Fruit fly (Drosophila melanogaster) whole organism, pupa: Measurements from ENCODE around the gene Scp2.

Experiments used
- CG10348 ChIP-seq: fragments of 200-800 bp; sonication (Bioruptor generic); IDR thresholded peaks from 2 replicates; pipeline ENCODE4 v1.3.6; 2022; ENCODE audit warnings: missing biosample characterization, missing genetic modification characterization
- CG12605 ChIP-seq: fragments of 200-800 bp; sonication (Bioruptor generic); IDR thresholded peaks from 2 replicates; pipeline ENCODE4 v1.3.6; 2022; ENCODE audit warnings: missing biosample characterization, missing genetic modification characterization
- CG13204 ChIP-seq: fragments of 200-800 bp; sonication (Bioruptor generic); optimal IDR thresholded peaks from 2 replicates; lab custom pipeline; 2018; ENCODE audit warnings: missing biosample characterization, mild to moderate bottlenecking, missing genetic modification characterization, moderate library complexity
- CG14655 ChIP-seq: fragments of 200-800 bp; sonication (Bioruptor generic); optimal IDR thresholded peaks from 3 replicates; lab custom pipeline; 2017; ENCODE audit warnings: mild to moderate bottlenecking, missing biosample characterization, missing genetic modification reagents, missing genetic modification characterization
- CG15710 ChIP-seq: fragments of 200-800 bp; sonication (Bioruptor generic); optimal IDR thresholded peaks from 2 replicates; lab custom pipeline; 2018; ENCODE audit warnings: missing biosample characterization, mild to moderate bottlenecking, missing genetic modification characterization, moderate library complexity
- CG17806 ChIP-seq: fragments of 200-800 bp; sonication (Bioruptor generic); optimal IDR thresholded peaks from 2 replicates; lab custom pipeline; 2018; ENCODE audit warnings: missing biosample characterization, mild to moderate bottlenecking, missing genetic modification characterization, moderate library complexity
- CG32121 ChIP-seq: fragments of 200-800 bp; sonication (Bioruptor generic); IDR thresholded peaks from 2 replicates; pipeline ENCODE4 v1.3.6; 2022; ENCODE audit warnings: missing biosample characterization, missing genetic modification characterization
- CG34367 ChIP-seq: fragments of 200-800 bp; sonication (Bioruptor generic); optimal IDR thresholded peaks from 2 replicates; lab custom pipeline; 2018; ENCODE audit warnings: missing biosample characterization, mild to moderate bottlenecking, missing genetic modification characterization
- CG4496 ChIP-seq: fragments of 200-800 bp; sonication (Bioruptor generic); IDR thresholded peaks from 3 replicates; pipeline ENCODE4 v1.3.6; 2022; ENCODE audit warnings: missing biosample characterization, missing genetic modification characterization
- CG8159 ChIP-seq: fragments of 200-800 bp; sonication (Bioruptor generic); optimal IDR thresholded peaks from 3 replicates; lab custom pipeline; 2018; ENCODE audit warnings: missing biosample characterization, mild to moderate bottlenecking, missing genetic modification characterization, moderate library complexity
- CG8301 ChIP-seq: fragments of 200-800 bp; sonication (Bioruptor generic); optimal IDR thresholded peaks from 2 replicates; lab custom pipeline; 2018; ENCODE audit warnings: missing biosample characterization, mild to moderate bottlenecking, missing genetic modification characterization
- CG9948 ChIP-seq: fragments of 200-800 bp; sonication (Bioruptor generic); optimal IDR thresholded peaks from 2 replicates; lab custom pipeline; 2018; ENCODE audit warnings: missing biosample characterization, mild to moderate bottlenecking, missing genetic modification characterization, moderate library complexity
- D1 ChIP-seq: fragments of 200-800 bp; sonication (Bioruptor generic); optimal IDR thresholded peaks from 2 replicates; lab custom pipeline; 2018; ENCODE audit warnings: missing biosample characterization, mild to moderate bottlenecking, missing genetic modification characterization, moderate library complexity
- EcR ChIP-seq: fragments of 200-800 bp; sonication (Bioruptor generic); optimal IDR thresholded peaks from 3 replicates; lab custom pipeline; 2019; ENCODE audit warnings: missing biosample characterization, missing genetic modification characterization, mild to moderate bottlenecking, moderate library complexity, missing genetic modification reagents
- Ets98B ChIP-seq: fragments of 200-800 bp; sonication (Bioruptor generic); IDR thresholded peaks from 2 replicates; pipeline ENCODE4 v1.3.6; 2022; ENCODE audit warnings: missing biosample characterization, missing genetic modification characterization
- Pif1A ChIP-seq: fragments of 200-800 bp; sonication (Bioruptor generic); optimal IDR thresholded peaks from 3 replicates; lab custom pipeline; 2016; ENCODE audit warnings: missing biosample characterization, missing genetic modification characterization
- Pif1B ChIP-seq: fragments of 200-800 bp; sonication (Bioruptor generic); optimal IDR thresholded peaks from 3 replicates; lab custom pipeline; 2016; ENCODE audit warnings: missing biosample characterization, missing genetic modification characterization
- Snoo ChIP-seq: fragments of 200-800 bp; sonication (Bioruptor generic); optimal IDR thresholded peaks from 3 replicates; lab custom pipeline; 2017; ENCODE audit warnings: missing biosample characterization, mild to moderate bottlenecking, missing genetic modification characterization, inconsistent platforms
- fd96Ca ChIP-seq: fragments of 200-800 bp; sonication (Bioruptor generic); IDR thresholded peaks from 3 replicates; pipeline ENCODE4 v1.3.6; 2022; ENCODE audit warnings: missing biosample characterization, missing genetic modification characterization
- gl ChIP-seq: fragments of 200-800 bp; sonication (Bioruptor generic); optimal IDR thresholded peaks from 2 replicates; lab custom pipeline; 2018; ENCODE audit warnings: missing biosample characterization, mild to moderate bottlenecking, missing genetic modification characterization
- rn ChIP-seq: fragments of 200-800 bp; sonication (Bioruptor generic); IDR thresholded peaks from 2 replicates; pipeline ENCODE4 v1.3.6; 2022; ENCODE audit warnings: missing biosample characterization, missing genetic modification characterization

Scp2 gene

DNA sequence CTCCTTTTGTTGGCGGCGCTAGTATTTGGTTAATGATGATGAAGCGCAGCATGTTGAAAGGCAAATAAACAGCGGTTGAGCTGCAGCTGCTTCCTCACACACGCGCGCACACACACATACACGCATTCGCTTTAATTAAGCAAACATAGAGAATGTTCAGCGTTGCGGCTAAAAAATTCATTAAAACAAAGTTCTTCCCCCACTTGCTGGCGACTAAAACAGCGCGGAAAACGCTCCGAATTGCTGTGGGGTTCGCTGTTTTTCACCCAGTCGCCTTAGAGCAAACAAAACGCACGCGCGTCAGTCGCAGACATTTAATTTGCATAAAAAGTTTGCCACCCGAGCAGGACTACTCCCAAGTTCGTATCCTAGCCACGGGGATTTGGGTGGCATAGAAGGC lies 46.2 kb downstream of the Scp2 start:
- no peak for TF ChIP-seq CG13204 (GFP tag; lab: Kevin White, UChicago)
- TF ChIP-seq CG4496: no peak
- TF ChIP-seq CG9948 (tag; lab: Kevin White, UChicago): no peak
- TF ChIP-seq CG14655: no peak
- TF ChIP-seq CG15710: no peak
- TF ChIP-seq CG10348 (GFP tag; lab: Robert Waterston, UW): no peak
- no peak for TF ChIP-seq CG34367 (tag; lab: Kevin White, UChicago)
- TF ChIP-seq CG12605 (GFP tag; lab: Robert Waterston, UW): no peak
- no peak for TF ChIP-seq CG8159
- no peak for TF ChIP-seq rn (GFP tag; lab: Robert Waterston, UW)
- no peak for TF ChIP-seq CG8301 (tag; lab: Kevin White, UChicago)
- TF ChIP-seq D1 (tag; lab: Kevin White, UChicago): no peak
- no peak for TF ChIP-seq EcR (GFP tag; lab: Kevin White, UChicago)
- no peak for TF ChIP-seq gl
- TF ChIP-seq CG32121 (GFP tag; lab: Robert Waterston, UW): no peak

DNA sequence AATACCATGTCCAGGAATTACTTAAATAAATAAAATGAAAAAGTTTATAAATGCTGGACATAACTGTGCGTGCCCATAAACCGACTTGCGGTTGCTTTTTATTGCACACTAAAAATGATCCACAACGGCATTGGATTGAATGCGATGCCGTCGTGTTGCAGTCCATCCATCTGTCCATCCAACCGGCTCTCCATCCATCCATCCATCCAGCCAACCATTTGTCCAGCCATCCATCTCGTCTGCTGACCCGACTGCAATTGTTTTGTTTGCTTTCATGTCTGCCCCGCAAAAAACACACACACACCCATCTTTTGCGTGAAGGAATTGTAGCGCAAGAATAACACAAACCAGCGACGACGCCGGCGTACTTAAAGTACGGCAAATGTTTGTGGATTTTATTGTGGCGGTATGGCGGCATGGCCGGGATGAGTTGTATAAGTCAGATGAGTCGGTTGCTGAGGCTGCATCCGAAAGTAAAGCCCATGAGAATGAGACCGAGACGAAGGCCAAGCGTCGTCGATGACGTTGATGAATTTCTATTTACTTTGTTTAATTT lies 49.6 kb downstream of the Scp2 start:
- TF ChIP-seq D1 (tag; lab: Kevin White, UChicago) (no peak), CG15710 (no peak), Pif1B (GFP tag; lab: Kevin White, UChicago) (no peak), EcR (GFP tag; lab: Kevin White, UChicago) (peak; percentile 48), Pif1A (GFP tag; lab: Kevin White, UChicago) (no peak), CG12605 (GFP tag; lab: Robert Waterston, UW) (no peak), CG34367 (tag; lab: Kevin White, UChicago) (no peak), CG9948 (tag; lab: Kevin White, UChicago) (no peak), CG14655 (no peak), CG13204 (GFP tag; lab: Kevin White, UChicago) (peak; percentile 14), CG4496 (no peak), CG8159 (no peak)

DNA sequence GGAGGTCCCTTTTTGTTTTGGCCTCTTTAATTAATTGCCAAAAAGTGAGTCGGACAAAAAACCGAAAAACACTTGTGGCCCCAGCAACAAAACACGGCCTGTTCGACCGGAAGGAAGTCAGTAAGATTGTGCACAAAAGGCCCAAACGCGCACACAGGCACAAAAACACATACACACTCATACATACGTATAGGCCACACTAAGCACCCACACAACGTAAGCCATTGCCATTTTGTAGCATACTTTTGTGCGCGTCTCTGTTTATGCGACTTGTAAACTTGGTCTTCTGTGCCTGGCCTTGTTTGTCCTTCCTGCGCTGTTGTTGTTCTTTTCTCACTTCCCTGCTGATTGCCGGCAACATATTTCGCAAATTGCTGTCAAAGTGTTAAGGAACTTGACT lies 53.0 kb downstream of the Scp2 start:
- no peak for TF ChIP-seq EcR (GFP tag; lab: Kevin White, UChicago)
- TF ChIP-seq fd96Ca (GFP tag; lab: Robert Waterston, UW): no peak
- no peak for TF ChIP-seq CG14655
- no peak for TF ChIP-seq Pif1A (GFP tag; lab: Kevin White, UChicago)
- TF ChIP-seq Snoo (tag; lab: Kevin White, UChicago): no peak
- no peak for TF ChIP-seq CG15710
- TF ChIP-seq CG10348 (GFP tag; lab: Robert Waterston, UW): no peak
- TF ChIP-seq CG4496: no peak
- no peak for TF ChIP-seq rn (GFP tag; lab: Robert Waterston, UW)
- TF ChIP-seq Ets98B (GFP tag; lab: Robert Waterston, UW): no peak
- TF ChIP-seq, all 21 proteins: peak for 0

DNA sequence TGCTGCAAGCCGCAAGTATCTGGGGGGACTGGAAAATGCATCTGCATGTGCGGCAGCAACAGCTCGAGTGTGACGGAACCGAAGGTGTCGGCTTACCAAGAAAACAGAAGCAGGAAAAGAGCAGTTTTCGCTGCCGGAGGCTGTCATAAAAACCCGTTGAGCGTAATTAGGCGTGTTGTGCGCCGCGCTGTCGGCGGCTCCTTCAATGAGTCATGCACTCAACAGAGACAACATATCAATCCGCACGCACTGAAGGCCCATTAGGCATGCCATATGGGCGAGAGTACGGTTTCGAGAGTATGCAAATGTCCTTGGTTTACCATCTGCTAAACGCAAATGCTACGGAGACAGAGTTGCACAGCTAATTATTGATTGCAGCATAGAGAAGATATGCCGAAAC lies 55.0 kb downstream of the Scp2 start:
- TF ChIP-seq EcR (GFP tag; lab: Kevin White, UChicago): no peak
- TF ChIP-seq Pif1B (GFP tag; lab: Kevin White, UChicago): no peak
- TF ChIP-seq Snoo (tag; lab: Kevin White, UChicago): no peak

DNA sequence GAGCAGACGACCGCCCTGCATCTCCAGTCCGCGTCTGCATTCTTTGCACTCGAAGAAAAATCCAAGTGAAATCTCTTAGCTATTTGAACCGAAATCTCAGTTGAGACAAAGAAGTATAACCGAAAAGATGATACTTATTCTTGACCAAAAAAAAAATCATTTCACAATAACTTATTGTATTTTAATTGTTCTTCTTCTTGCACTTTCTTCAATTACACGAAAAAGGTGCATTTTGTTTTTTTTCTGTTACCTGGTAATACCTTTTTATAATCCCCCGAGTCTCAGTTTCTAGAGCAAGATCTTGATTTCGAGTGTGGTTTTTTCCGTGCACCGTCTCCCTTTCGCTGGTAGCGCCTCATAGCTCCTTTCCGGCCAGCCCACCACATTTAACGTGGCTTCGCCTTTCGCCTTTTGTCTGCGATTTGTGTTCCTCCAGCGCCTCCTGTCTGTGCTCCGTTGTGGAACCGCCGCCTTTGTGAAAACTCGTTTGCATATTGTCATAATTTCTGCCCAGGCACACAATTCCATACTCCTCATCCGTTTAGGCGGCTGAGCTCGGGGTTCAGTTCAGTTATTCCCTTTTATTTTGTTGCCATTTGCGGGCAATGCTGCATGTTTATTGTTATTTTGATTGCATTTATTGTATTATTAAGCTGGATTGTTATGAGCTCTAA lies 56.6 kb downstream of the Scp2 start:
- TF ChIP-seq gl (peak; percentile 83), CG17806 (peak; percentile 95), CG8301 (tag; lab: Kevin White, UChicago) (peak; percentile 87), CG9948 (tag; lab: Kevin White, UChicago) (peak; percentile 86), CG10348 (GFP tag; lab: Robert Waterston, UW) (no peak), CG12605 (GFP tag; lab: Robert Waterston, UW) (no peak), EcR (GFP tag; lab: Kevin White, UChicago) (peak; percentile 19), D1 (tag; lab: Kevin White, UChicago) (peak; percentile 81), CG15710 (peak; percentile 82), fd96Ca (GFP tag; lab: Robert Waterston, UW) (0 out of 3 replicates have a peak, but pooled peaks have one; percentile 25), CG32121 (GFP tag; lab: Robert Waterston, UW) (no peak), Ets98B (GFP tag; lab: Robert Waterston, UW) (peak; percentile 30; the same call in 1 of the 2 replicates), CG34367 (tag; lab: Kevin White, UChicago) (peak; percentile 76), CG4496 (no peak), rn (GFP tag; lab: Robert Waterston, UW) (no peak), CG14655 (peak; percentile 86), Pif1A (GFP tag; lab: Kevin White, UChicago) (peak; percentile 60), CG8159 (peak; percentile 85), Pif1B (GFP tag; lab: Kevin White, UChicago) (peak; percentile 36), Snoo (tag; lab: Kevin White, UChicago) (peak; percentile 13), CG13204 (GFP tag; lab: Kevin White, UChicago) (peak; percentile 69)
- TF ChIP-seq, all 21 proteins: peak for 16

DNA sequence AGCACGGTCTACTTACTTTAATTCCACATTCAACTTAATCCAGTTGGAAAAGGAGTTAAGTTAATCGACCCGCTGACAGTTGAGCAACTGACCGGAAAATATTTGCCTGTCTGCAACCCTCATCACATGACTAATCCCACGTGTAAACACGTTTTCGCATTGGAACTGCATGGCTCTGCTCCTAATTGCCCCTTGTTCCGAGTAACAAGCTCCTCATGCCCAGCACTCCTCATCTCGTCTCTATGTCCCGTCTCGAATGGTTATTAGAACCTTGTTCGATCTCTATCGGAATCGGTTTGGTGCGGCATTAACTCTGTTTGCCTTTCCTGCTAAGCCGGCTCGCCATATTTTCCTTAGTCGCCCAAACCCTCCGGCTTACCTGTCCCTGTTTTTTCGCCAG lies 57.2 kb downstream of the Scp2 start:
- TF ChIP-seq CG8159: no peak
- TF ChIP-seq CG32121 (GFP tag; lab: Robert Waterston, UW): no peak
- TF ChIP-seq rn (GFP tag; lab: Robert Waterston, UW): no peak
- no peak for TF ChIP-seq CG8301 (tag; lab: Kevin White, UChicago)
- TF ChIP-seq CG10348 (GFP tag; lab: Robert Waterston, UW): no peak
- TF ChIP-seq Pif1A (GFP tag; lab: Kevin White, UChicago): no peak
- no peak for TF ChIP-seq D1 (tag; lab: Kevin White, UChicago)
- TF ChIP-seq CG34367 (tag; lab: Kevin White, UChicago): no peak
- TF ChIP-seq CG13204 (GFP tag; lab: Kevin White, UChicago): no peak
- no peak for TF ChIP-seq CG14655
- no peak for TF ChIP-seq CG9948 (tag; lab: Kevin White, UChicago)
- no peak for TF ChIP-seq gl
- no peak for TF ChIP-seq Pif1B (GFP tag; lab: Kevin White, UChicago)
- no peak for TF ChIP-seq Snoo (tag; lab: Kevin White, UChicago)
- TF ChIP-seq Ets98B (GFP tag; lab: Robert Waterston, UW): no peak
- no peak for TF ChIP-seq CG4496
- TF ChIP-seq CG15710: no peak
- no peak for TF ChIP-seq CG17806
- TF ChIP-seq EcR (GFP tag; lab: Kevin White, UChicago): no peak
